Fruit fly (Drosophila melanogaster) whole organism, prepupa: Measurements from ENCODE around the gene CG3397.

Experiments
- Blimp-1 ChIP-seq: fragments of 200-800 bp; sonication (Bioruptor generic); optimal IDR thresholded peaks from 3 replicates; lab custom pipeline; 2017; ENCODE audit warnings: missing biosample characterization, missing genetic modification characterization, mild to moderate bottlenecking, moderate library complexity, missing genetic modification reagents
- CG10631 ChIP-seq: fragments of 200-800 bp; sonication (Bioruptor generic); optimal IDR thresholded peaks from 2 replicates; lab custom pipeline; 2016; ENCODE audit warnings: missing biosample characterization, missing genetic modification characterization
- CG10669 ChIP-seq: fragments of 200-800 bp; sonication (Bioruptor generic); optimal IDR thresholded peaks from 3 replicates; lab custom pipeline; 2018; ENCODE audit warnings: missing biosample characterization, mild to moderate bottlenecking, missing genetic modification characterization, moderate library complexity
- CG11294 ChIP-seq: fragments of 200-800 bp; sonication (Bioruptor generic); IDR thresholded peaks from 2 replicates; pipeline ENCODE4 v1.3.6; 2022; ENCODE audit warnings: missing biosample characterization, missing genetic modification characterization
- CG1621 ChIP-seq: fragments of 200-800 bp; sonication (Bioruptor generic); optimal IDR thresholded peaks from 3 replicates; lab custom pipeline; 2018; ENCODE audit warnings: missing biosample characterization, mild to moderate bottlenecking, missing genetic modification characterization
- CG16779 ChIP-seq: fragments of 200-800 bp; sonication (Bioruptor generic); optimal IDR thresholded peaks from 3 replicates; lab custom pipeline; 2017; ENCODE audit warnings: missing biosample characterization, mild to moderate bottlenecking, missing genetic modification characterization
- CG3032 ChIP-seq: fragments of 200-800 bp; optimal IDR thresholded peaks from 2 replicates; lab custom pipeline; 2019; ENCODE audit warnings: missing biosample characterization, mild to moderate bottlenecking, missing genetic modification characterization, moderate library complexity
- CG31627 ChIP-seq: fragments of 200-800 bp; sonication (Bioruptor generic); optimal IDR thresholded peaks from 3 replicates; lab custom pipeline; 2016; ENCODE audit warnings: missing biosample characterization, missing genetic modification characterization
- CG3919 ChIP-seq: fragments of 200-800 bp; sonication (Bioruptor generic); optimal IDR thresholded peaks from 3 replicates; lab custom pipeline; 2016; ENCODE audit warnings: missing biosample characterization, missing genetic modification characterization
- CG6163 ChIP-seq: fragments of 200-800 bp; sonication (Bioruptor generic); IDR thresholded peaks from 3 replicates; pipeline ENCODE4 v1.3.6; 2022; ENCODE audit warnings: missing biosample characterization, missing genetic modification characterization
- CG6276 ChIP-seq: fragments of 200-800 bp; sonication (Bioruptor generic); optimal IDR thresholded peaks from 2 replicates; lab custom pipeline; 2017; ENCODE audit warnings: missing biosample characterization, mild to moderate bottlenecking, missing genetic modification characterization
- CG6808 ChIP-seq: fragments of 200-800 bp; sonication (Bioruptor generic); optimal IDR thresholded peaks from 3 replicates; lab custom pipeline; 2017; ENCODE audit warnings: missing biosample characterization, missing genetic modification characterization, mild to moderate bottlenecking, moderate library complexity, missing genetic modification reagents
- CG8119 ChIP-seq: fragments of 200-800 bp; sonication (Bioruptor generic); IDR thresholded peaks from 3 replicates; pipeline ENCODE4 v1.3.6; 2022; ENCODE audit warnings: missing biosample characterization, missing genetic modification characterization
- Ets21C ChIP-seq: fragments of 200-800 bp; sonication (Bioruptor generic); optimal IDR thresholded peaks from 3 replicates; lab custom pipeline; 2016; ENCODE audit warnings: missing biosample characterization, missing genetic modification characterization
- Ets96B ChIP-seq: fragments of 200-800 bp; optimal IDR thresholded peaks from 2 replicates; lab custom pipeline; 2019; ENCODE audit warnings: missing biosample characterization, mild to moderate bottlenecking, missing genetic modification characterization, moderate library complexity
- Hr4 ChIP-seq: fragments of 200-800 bp; sonication (Bioruptor generic); optimal IDR thresholded peaks from 3 replicates; lab custom pipeline; 2016; ENCODE audit warnings: missing biosample characterization, missing genetic modification characterization
- Lpt ChIP-seq: fragments of 200-800 bp; sonication (Bioruptor generic); optimal IDR thresholded peaks from 3 replicates; lab custom pipeline; 2016; ENCODE audit warnings: missing biosample characterization, missing genetic modification characterization
- Met ChIP-seq: fragments of 200-800 bp; sonication (Bioruptor generic); optimal IDR thresholded peaks from 3 replicates; lab custom pipeline; 2016; ENCODE audit warnings: missing biosample characterization, missing genetic modification characterization
- OdsH ChIP-seq: fragments of 200-800 bp; sonication (Bioruptor generic); optimal IDR thresholded peaks from 3 replicates; lab custom pipeline; 2016; ENCODE audit warnings: missing biosample characterization, missing genetic modification characterization
- Sox102F ChIP-seq: fragments of 200-800 bp; sonication (Bioruptor generic); optimal IDR thresholded peaks from 2 replicates; lab custom pipeline; 2016; ENCODE audit warnings: missing biosample characterization, mild to moderate bottlenecking, missing genetic modification characterization
- Sox14 ChIP-seq: fragments of 200-800 bp; sonication (Bioruptor generic); optimal IDR thresholded peaks from 3 replicates; lab custom pipeline; 2016; ENCODE audit warnings: missing biosample characterization, missing genetic modification characterization
- Sox15 ChIP-seq: fragments of 200-800 bp; sonication (Bioruptor generic); optimal IDR thresholded peaks from 3 replicates; lab custom pipeline; 2016; ENCODE audit warnings: missing biosample characterization, missing genetic modification characterization
- achi ChIP-seq: fragments of 200-800 bp; sonication (Bioruptor generic); optimal IDR thresholded peaks from 3 replicates; lab custom pipeline; 2016; ENCODE audit warnings: missing biosample characterization, missing genetic modification characterization
- cyc ChIP-seq: fragments of 200-800 bp; sonication (Bioruptor generic); optimal IDR thresholded peaks from 3 replicates; lab custom pipeline; 2016; ENCODE audit warnings: missing biosample characterization, missing genetic modification characterization
- dac ChIP-seq: fragments of 200-800 bp; sonication (Bioruptor generic); optimal IDR thresholded peaks from 2 replicates; lab custom pipeline; 2017; ENCODE audit warnings: missing biosample characterization, mild to moderate bottlenecking, missing genetic modification characterization
- dsx ChIP-seq: fragments of 200-800 bp; optimal IDR thresholded peaks from 3 replicates; lab custom pipeline; 2019; ENCODE audit warnings: missing biosample characterization, mild to moderate bottlenecking, missing genetic modification characterization, moderate library complexity; ENCODE audit not compliant: poor library complexity, severe bottlenecking
- eg ChIP-seq: fragments of 200-800 bp; sonication (Bioruptor generic); IDR thresholded peaks from 3 replicates; pipeline ENCODE4 v1.3.6; 2022; ENCODE audit warnings: missing biosample characterization, missing genetic modification characterization
- fd59A ChIP-seq: fragments of 200-800 bp; sonication (Bioruptor generic); optimal IDR thresholded peaks from 2 replicates; lab custom pipeline; 2017; ENCODE audit warnings: missing biosample characterization, mild to moderate bottlenecking, missing genetic modification characterization, missing genetic modification reagents
- fd85E ChIP-seq: fragments of 200-800 bp; sonication (Bioruptor generic); optimal IDR thresholded peaks from 3 replicates; lab custom pipeline; 2016; ENCODE audit warnings: missing biosample characterization, missing genetic modification characterization
- fkh ChIP-seq: fragments of 200-800 bp; sonication (Bioruptor generic); optimal IDR thresholded peaks from 3 replicates; lab custom pipeline; 2017; ENCODE audit warnings: missing biosample characterization, mild to moderate bottlenecking, missing genetic modification characterization, moderate library complexity
- lz ChIP-seq: fragments of 200-800 bp; sonication (Bioruptor generic); optimal IDR thresholded peaks from 3 replicates; lab custom pipeline; 2016; ENCODE audit warnings: missing biosample characterization, missing genetic modification characterization
- pdm3 ChIP-seq: fragments of 200-800 bp; sonication (Bioruptor generic); optimal IDR thresholded peaks from 3 replicates; lab custom pipeline; 2016; ENCODE audit warnings: missing biosample characterization, missing genetic modification characterization
- salr ChIP-seq, 2 experiments: fragments of 200-800 bp; sonication (Bioruptor generic); optimal IDR thresholded peaks; 3 replicates each; lab custom pipeline; 2016 to 2018; ENCODE audit warnings: missing biosample characterization in 2 of 2, missing genetic modification characterization in 2 of 2, mild to moderate bottlenecking in 1 of 2
- spab ChIP-seq: fragments of 200-800 bp; sonication (Bioruptor generic); optimal IDR thresholded peaks from 2 replicates; lab custom pipeline; 2017; ENCODE audit warnings: missing biosample characterization, mild to moderate bottlenecking, missing genetic modification characterization, missing genetic modification reagents
- svp ChIP-seq: fragments of 200-800 bp; sonication (Bioruptor generic); peaks from one replicate; lab custom pipeline; 2016; ENCODE audit warnings: missing biosample characterization, missing genetic modification characterization
- topi ChIP-seq: fragments of 200-800 bp; sonication (Bioruptor generic); optimal IDR thresholded peaks from 3 replicates; lab custom pipeline; 2016; ENCODE audit warnings: missing biosample characterization, missing genetic modification characterization
- vri ChIP-seq: fragments of 200-800 bp; sonication (Bioruptor generic); optimal IDR thresholded peaks from 3 replicates; lab custom pipeline; 2016; ENCODE audit warnings: missing biosample characterization, mild to moderate bottlenecking, missing genetic modification characterization

Gene CG3397

DNA sequence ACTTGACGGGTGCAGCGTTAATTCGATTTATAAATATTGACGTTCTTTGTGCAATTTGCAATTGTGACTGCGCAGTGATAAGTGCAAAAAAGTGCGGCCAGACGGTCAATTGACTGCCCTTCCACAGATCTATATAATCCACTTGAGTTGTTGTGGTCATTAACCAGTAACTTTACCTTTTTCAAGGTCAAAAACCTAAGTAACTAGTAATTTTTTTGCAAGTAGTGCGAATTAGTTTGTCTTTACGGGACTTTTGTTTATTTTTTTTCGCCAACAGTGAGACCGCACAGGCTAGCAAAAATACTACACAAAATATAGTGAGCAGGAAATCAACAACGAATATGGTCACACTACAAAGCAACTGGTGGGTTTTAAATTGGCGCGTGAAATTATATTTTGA, 9.7 kb downstream of the CG3397 start, which contains the start of gene Tango9 (continued):
- TF ChIP-seq CG6163 (GFP tag; lab: Robert Waterston, UW) (peak; percentile 63; the same call in 2 of the 3 replicates), pdm3 (GFP tag; lab: Kevin White, UChicago) (peak; percentile 31), Sox14 (GFP tag; lab: Kevin White, UChicago) (peak; percentile 80), Sox15 (GFP tag; lab: Kevin White, UChicago) (no peak), eg (GFP tag; lab: Robert Waterston, UW) (no peak), fd59A (GFP tag; lab: Kevin White, UChicago) (no peak), lz (GFP tag; lab: Kevin White, UChicago) (peak; percentile 56), Sox102F (GFP tag; lab: Kevin White, UChicago) (peak; percentile 37), CG10631 (peak; percentile 17), CG6276 (GFP tag; lab: Kevin White, UChicago) (no peak), Ets96B (tag; lab: Kevin White, UChicago) (peak; percentile 47), spab (peak; percentile 8), fd85E (no peak), CG31627 (GFP tag; lab: Kevin White, UChicago) (peak; percentile 59), fkh (GFP tag; lab: Kevin White, UChicago) (peak; percentile 66), dsx (GFP tag; lab: Kevin White, UChicago) (peak; percentile 24), CG8119 (GFP tag; lab: Robert Waterston, UW) (no peak), Hr4 (GFP tag; lab: Kevin White, UChicago) (peak; percentile 6), Met (GFP tag; lab: Kevin White, UChicago) (peak; percentile 58), CG6808 (peak; percentile 25), OdsH (GFP tag; lab: Kevin White, UChicago) (peak; percentile 4), Lpt (GFP tag; lab: Kevin White, UChicago) (no peak), achi (GFP tag; lab: Kevin White, UChicago) (peak; percentile 20), CG10669 (peak; percentile 1), CG3032 (tag; lab: Kevin White, UChicago) (peak; percentile 21), CG3919 (GFP tag; lab: Kevin White, UChicago) (peak; percentile 67), topi (GFP tag; lab: Kevin White, UChicago) (peak; percentile 55), svp (GFP tag; lab: Kevin White, UChicago) (peak; percentile 84), CG16779 (no peak), Blimp-1 (peak; percentile 29)
- TF ChIP-seq, all 60 proteins: peak for 39

DNA sequence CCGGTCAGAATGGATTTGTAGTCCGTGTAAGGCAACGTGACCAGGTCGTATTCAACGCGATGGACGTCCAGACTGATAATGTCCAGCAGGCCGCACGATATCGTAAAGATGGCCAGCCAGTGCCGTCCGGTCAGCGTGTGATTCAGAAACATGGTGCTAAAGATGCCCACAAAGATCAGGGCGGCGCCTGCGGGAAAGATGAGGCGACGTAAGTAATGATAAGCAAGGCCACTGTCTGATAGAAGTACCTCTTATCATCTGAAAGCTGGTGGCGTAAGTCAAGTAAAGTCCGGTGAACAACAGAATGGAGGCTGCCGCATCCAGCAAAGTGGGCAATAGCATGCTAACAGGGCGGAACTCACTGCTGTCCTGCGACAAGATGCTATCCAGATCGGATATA, 10.5 kb downstream of the CG3397 start:
- TF ChIP-seq svp (GFP tag; lab: Kevin White, UChicago) (peak; percentile 97), Met (GFP tag; lab: Kevin White, UChicago) (no peak), Ets96B (tag; lab: Kevin White, UChicago) (no peak), CG1621 (tag; lab: Kevin White, UChicago) (no peak), fd85E (no peak)
- TF ChIP-seq, all 60 proteins: peak for 1

DNA sequence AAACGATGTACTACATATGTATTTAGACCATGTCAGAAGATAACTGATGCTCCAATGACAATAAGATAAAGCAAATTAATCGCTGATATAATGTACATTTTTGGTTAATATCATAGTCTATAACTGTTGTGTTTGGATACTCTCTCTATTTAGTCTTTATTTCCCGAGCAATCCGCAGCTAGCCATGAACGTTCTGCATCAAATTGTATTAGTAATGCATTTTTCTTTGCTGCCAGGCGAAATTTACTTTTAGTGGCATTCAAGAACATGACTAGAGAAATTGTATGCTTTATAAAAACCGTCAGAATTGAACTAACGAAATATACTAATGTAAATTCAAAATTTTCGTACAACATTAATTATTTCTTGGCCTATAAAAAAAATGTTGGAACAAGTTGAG, 12.9 kb downstream of the CG3397 start, which contains the start of gene GC2:
Gene GC2, plus strand, starts transcription at position 301 of the 400 bp plus-strand sequence.
- TF ChIP-seq vri (GFP tag; lab: Kevin White, UChicago) (no peak), cyc (GFP tag; lab: Kevin White, UChicago) (no peak), CG10631 (no peak), CG11294 (GFP tag; lab: Robert Waterston, UW) (no peak), Sox102F (GFP tag; lab: Kevin White, UChicago) (no peak), dac (GFP tag; lab: Kevin White, UChicago) (no peak), Hr4 (GFP tag; lab: Kevin White, UChicago) (no peak), salr (GFP tag; optimal IDR thresholded peaks at IDR 0.05; lab: Kevin White, UChicago) (no peak), Ets21C (GFP tag; lab: Kevin White, UChicago) (no peak), CG10669 (no peak)
- TF ChIP-seq, all 60 proteins: peak for 0
